Worm (Caenorhabditis elegans): ENCODE measurements around the gene nhr-32.
A peak's percentile ranks its signal among the peaks of the same experiment; 100 is the strongest.

Gene nhr-32

ce11 chrX:13249102-13249501 is 2.7 kb upstream of the nhr-32 start:
- TF ChIP-seq pha-2 (tag; optimal IDR thresholded peaks at IDR 0.05): no peak
- no peak for TF ChIP-seq Y22D7AL.16 (tag; optimal IDR thresholded peaks at IDR 0.05)

ce11 chrX:13250163-13250562 is 1.6 kb upstream of the nhr-32 start:
- TF ChIP-seq sox-2 (GFP tag; IDR thresholded peaks at IDR 0.05) (no peak), pha-2 (tag; optimal IDR thresholded peaks at IDR 0.05) (no peak), fax-1 (tag; optimal IDR thresholded peaks at IDR 0.05) (no peak), sox-4 (tag; optimal IDR thresholded peaks at IDR 0.05) (no peak), Y22D7AL.16 (tag; optimal IDR thresholded peaks at IDR 0.05) (no peak), unc-86 (tag; optimal IDR thresholded peaks at IDR 0.05) (no peak), ceh-2 (tag; optimal IDR thresholded peaks at IDR 0.05) (no peak), npax-4 (tag; optimal IDR thresholded peaks at IDR 0.05) (no peak), pag-3 (tag; optimal IDR thresholded peaks at IDR 0.05; ENCODE audit: borderline replicate concordance) (no peak), F13H6.1 (tag; optimal IDR thresholded peaks at IDR 0.05) (no peak), T23F11.4 (GFP tag; optimal IDR thresholded peaks at IDR 0.05) (no peak), zip-5 (tag; optimal IDR thresholded peaks at IDR 0.05) (no peak), hlh-15 (tag; optimal IDR thresholded peaks at IDR 0.05) (no peak), hlh-8 (tag; optimal IDR thresholded peaks at IDR 0.05) (no peak), ceh-30 (tag; optimal IDR thresholded peaks at IDR 0.05) (no peak), ceh-9 (tag; optimal IDR thresholded peaks at IDR 0.05) (no peak), K09A11.1 (tag; optimal IDR thresholded peaks at IDR 0.05; ENCODE audit: insufficient read depth) (no peak), ceh-31 (tag; optimal IDR thresholded peaks at IDR 0.05) (no peak)

- TF ChIP-seq tbx-2 (tag; optimal IDR thresholded peaks at IDR 0.05): peak; percentile 69
- peak; percentile 19 for TF ChIP-seq ceh-48 (tag; optimal IDR thresholded peaks at IDR 0.05)
- TF ChIP-seq fkh-6 (tag; optimal IDR thresholded peaks at IDR 0.05): peak; percentile 13
- peak; percentile 10 for TF ChIP-seq dve-1 (tag; optimal IDR thresholded peaks at IDR 0.05)
- no peak for TF ChIP-seq K02D7.2 (tag; optimal IDR thresholded peaks at IDR 0.05)
- TF ChIP-seq unc-55 (GFP tag; optimal IDR thresholded peaks at IDR 0.05): peak; percentile 83
- TF ChIP-seq lim-6 (tag; optimal IDR thresholded peaks at IDR 0.05): no peak
- TF ChIP-seq C38D4.7 (GFP tag; optimal IDR thresholded peaks at IDR 0.05): no peak
- no peak for TF ChIP-seq pros-1 (tag; optimal IDR thresholded peaks at IDR 0.05)
- no peak for TF ChIP-seq unc-3 (GFP tag; conservative IDR thresholded peaks at IDR 0.05)
- no peak for TF ChIP-seq unc-3 (tag; optimal IDR thresholded peaks at IDR 0.05)
- TF ChIP-seq ttx-3 (tag; optimal IDR thresholded peaks at IDR 0.05): no peak
- TF ChIP-seq hlh-8 (tag; optimal IDR thresholded peaks at IDR 0.05): no peak
- TF ChIP-seq pax-1 (tag; optimal IDR thresholded peaks at IDR 0.05): no peak
- no peak for TF ChIP-seq tbx-7 (tag; optimal IDR thresholded peaks at IDR 0.05)
- peak; percentile 50 for TF ChIP-seq ceh-18 (tag; optimal IDR thresholded peaks at IDR 0.05)
- peak; percentile 51 for TF ChIP-seq rnt-1 (tag; optimal IDR thresholded peaks at IDR 0.05)
- TF ChIP-seq dmd-4 (tag; optimal IDR thresholded peaks at IDR 0.05; ENCODE audit: borderline replicate concordance): peak; percentile 29
- TF ChIP-seq C08G9.2 (tag; optimal IDR thresholded peaks at IDR 0.05): no peak
- no peak for TF ChIP-seq nhr-11 (tag; optimal IDR thresholded peaks at IDR 0.05)
- no peak for TF ChIP-seq npax-4 (tag; optimal IDR thresholded peaks at IDR 0.05)
- TF ChIP-seq pag-3 (tag; optimal IDR thresholded peaks at IDR 0.05; ENCODE audit: borderline replicate concordance): no peak
- peak; percentile 9 for TF ChIP-seq F13H6.1 (tag; optimal IDR thresholded peaks at IDR 0.05)
- TF ChIP-seq zip-5 (tag; optimal IDR thresholded peaks at IDR 0.05): no peak
- TF ChIP-seq pha-4 (tag; optimal IDR thresholded peaks at IDR 0.05): no peak
- TF ChIP-seq ceh-22 (tag; optimal IDR thresholded peaks at IDR 0.05): no peak
- peak; percentile 41 for TF ChIP-seq unc-42 (tag; optimal IDR thresholded peaks at IDR 0.05)
- TF ChIP-seq ceh-30 (tag; optimal IDR thresholded peaks at IDR 0.05): no peak
- TF ChIP-seq sdc-2 (tag; optimal IDR thresholded peaks at IDR 0.05): peak; percentile 56
- TF ChIP-seq ceh-31 (tag; optimal IDR thresholded peaks at IDR 0.05): peak; percentile 88
- TF ChIP-seq ref-2 (tag; optimal IDR thresholded peaks at IDR 0.05): peak; percentile 12
- TF ChIP-seq elt-4 (tag; optimal IDR thresholded peaks at IDR 0.05): no peak
- TF ChIP-seq lin-11 (tag; optimal IDR thresholded peaks at IDR 0.05): no peak
- no peak for TF ChIP-seq ceh-45 (GFP tag; IDR thresholded peaks at IDR 0.05)
- TF ChIP-seq nfya-1 (tag; optimal IDR thresholded peaks at IDR 0.05): peak; percentile 70
- TF ChIP-seq ahr-1 (tag; optimal IDR thresholded peaks at IDR 0.05): no peak
- peak; percentile 94 for TF ChIP-seq hlh-30 (tag; optimal IDR thresholded peaks at IDR 0.05; ENCODE audit: insufficient read depth)
- TF ChIP-seq fkh-10 (GFP tag; optimal IDR thresholded peaks at IDR 0.05): no peak
- TF ChIP-seq ama-1 (optimal IDR thresholded peaks at IDR 0.05): no peak
Observed at ce11 chrX:13251354-13251843, 365 bp upstream of the nhr-32 start.
